Worm (Caenorhabditis elegans) whole organism, L1 larva: ENCODE results near the gene F14F9.2.

ENCODE experiments used
- lin-39 ChIP-seq: fragments of 150-350 bp; optimal IDR thresholded peaks from 2 replicates; lab custom pipeline; 2014; ENCODE audit warnings: missing biosample characterization, missing genetic modification reagents, missing genetic modification characterization
- mef-2 ChIP-seq: fragments of 150-350 bp; optimal IDR thresholded peaks from 2 replicates; lab custom pipeline; 2014; ENCODE audit warnings: missing biosample characterization, missing genetic modification characterization

DNA sequence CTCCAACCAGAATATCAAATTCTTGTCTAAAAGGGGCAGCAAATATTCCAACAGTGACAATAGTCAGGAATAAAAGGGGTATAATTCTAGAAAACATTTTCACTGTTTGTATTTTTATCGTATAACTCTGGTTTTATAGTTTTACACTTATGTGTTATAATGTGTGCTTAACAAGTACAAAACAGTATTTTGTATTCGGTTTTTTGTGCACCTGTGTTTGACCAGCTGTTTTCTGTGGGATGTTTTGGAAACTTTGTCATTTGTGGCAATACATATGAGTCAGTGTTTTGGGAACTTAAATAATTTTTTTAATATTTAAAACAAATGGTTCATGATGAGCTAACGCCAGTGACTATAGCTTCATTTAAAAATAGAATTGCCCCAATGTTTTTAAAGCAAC lies 1.8 kb downstream of the F14F9.2 start, which contains the start of gene F14F9.6:
- TF ChIP-seq lin-39 (tag; lab: Kevin White, UChicago) (no peak), mef-2 (tag; lab: Kevin White, UChicago) (no peak)
